Fruit fly (Drosophila melanogaster): ENCODE results near the gene PIG-C.

DNA sequence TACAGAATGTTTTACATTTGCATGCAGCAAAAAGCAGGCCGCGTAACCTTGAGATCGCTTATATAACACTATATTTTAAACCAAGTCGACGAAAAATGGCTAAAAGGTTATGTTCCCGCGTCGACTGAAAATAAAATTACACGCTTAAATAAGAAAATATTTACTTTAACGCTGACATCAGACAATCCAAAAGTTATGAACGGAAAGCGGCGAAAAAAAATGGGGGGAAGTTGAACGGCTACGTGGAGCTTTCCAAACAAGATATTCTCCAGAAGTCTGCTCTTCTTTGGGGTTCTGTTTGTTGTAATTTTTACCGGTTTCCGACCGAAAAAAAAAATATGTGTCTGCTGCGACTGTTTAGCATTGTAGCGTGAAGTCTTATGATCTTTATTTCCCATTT, 25.5 kb upstream of the PIG-C start:
- TF ChIP-seq CG17806 (tag; optimal IDR thresholded peaks at IDR 0.05) (no peak), CG9948 (tag; optimal IDR thresholded peaks at IDR 0.05) (no peak), CG13204 (GFP tag; optimal IDR thresholded peaks at IDR 0.05) (no peak), CG32121 (GFP tag; IDR thresholded peaks at IDR 0.05) (no peak), Pif1A (GFP tag; optimal IDR thresholded peaks at IDR 0.05) (no peak), Snoo (tag; optimal IDR thresholded peaks at IDR 0.05) (no peak), fd96Ca (GFP tag; IDR thresholded peaks at IDR 0.05) (no peak), CG4496 (GFP tag; IDR thresholded peaks at IDR 0.05) (no peak), CG8301 (tag; optimal IDR thresholded peaks at IDR 0.05) (no peak), gl (tag; optimal IDR thresholded peaks at IDR 0.05) (no peak), CG10348 (GFP tag; IDR thresholded peaks at IDR 0.05) (no peak), EcR (GFP tag; optimal IDR thresholded peaks at IDR 0.05) (no peak), CG12605 (GFP tag; IDR thresholded peaks at IDR 0.05) (no peak), CG15710 (tag; optimal IDR thresholded peaks at IDR 0.05) (no peak)

All from whole organism, pupa.